Worm (Caenorhabditis elegans): ENCODE data around the gene gtr-1.

DNA sequence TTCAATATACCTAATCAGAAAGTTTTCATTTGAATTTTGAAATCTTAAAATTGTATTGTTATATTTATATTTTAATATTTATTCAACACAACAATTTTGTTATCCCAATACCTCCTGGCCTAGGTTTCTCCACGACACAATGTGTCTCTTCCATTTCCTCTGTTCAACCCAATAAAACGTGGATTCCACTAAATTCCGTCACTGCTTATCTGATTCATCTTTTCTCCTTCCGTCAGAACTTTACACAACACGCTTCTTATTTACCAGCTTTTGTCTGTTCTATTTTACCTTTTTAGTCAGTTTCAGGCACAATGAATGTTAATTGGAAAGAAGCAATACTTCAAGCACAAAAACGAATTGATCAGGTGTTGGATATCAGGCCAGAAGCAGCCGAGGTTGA is 31.9 kb downstream of the gtr-1 start, which contains the start of gene F39H12.1:
- TF ChIP-seq nhr-76 (tag; optimal IDR thresholded peaks at IDR 0.05) (no peak), unc-62 (GFP tag; optimal IDR thresholded peaks at IDR 0.05) (no peak), nhr-237 (tag; optimal IDR thresholded peaks at IDR 0.05) (no peak), eor-1 (tag; optimal IDR thresholded peaks at IDR 0.05) (no peak), nfya-1 (tag; optimal IDR thresholded peaks at IDR 0.05; ENCODE audit: insufficient read depth) (no peak), ama-1 (optimal IDR thresholded peaks at IDR 0.05) (no peak), lin-39 (tag; optimal IDR thresholded peaks at IDR 0.05) (no peak), elt-1 (tag; optimal IDR thresholded peaks at IDR 0.05) (no peak)
